Worm (Caenorhabditis elegans): Measurements from ENCODE around the gene F34D10.8.

- TF ChIP-seq ccch-3 (GFP tag; optimal IDR thresholded peaks at IDR 0.05) (no peak), athp-1 (tag; optimal IDR thresholded peaks at IDR 0.05) (no peak), zim-3 (tag; optimal IDR thresholded peaks at IDR 0.05) (no peak)
These were observed 28.9 kb upstream of the F34D10.8 start, which contains the start of the genes pdi-1 and C14B1.2 for ce11 chrIII:3701411-3702310.
